Fruit fly (Drosophila melanogaster) whole organism, wandering third instar larva: ENCODE data around the gene CG13392.

Experiments
- Dfd ChIP-seq: fragments of >200 bp; optimal IDR thresholded peaks from 2 replicates; lab custom pipeline; 2017; ENCODE audit warnings: missing biosample characterization, missing genetic modification characterization
- GATAd ChIP-seq: sonication (Bioruptor generic); optimal IDR thresholded peaks from 2 replicates; lab custom pipeline; 2016; ENCODE audit warnings: missing biosample characterization, missing genetic modification characterization
- Hr78 ChIP-seq: fragments of >200 bp; optimal IDR thresholded peaks from 2 replicates; lab custom pipeline; 2017; ENCODE audit warnings: missing biosample characterization, missing genetic modification characterization
- Myc ChIP-seq: fragments of >200 bp; optimal IDR thresholded peaks from 2 replicates; lab custom pipeline; 2017
- N ChIP-seq: fragments of >200 bp; optimal IDR thresholded peaks from 2 replicates; lab custom pipeline; 2018; ENCODE audit warnings: missing biosample characterization, missing external identifiers, missing genetic modification characterization
- OdsH ChIP-seq: fragments of 200-800 bp; sonication (Bioruptor generic); optimal IDR thresholded peaks from 2 replicates; lab custom pipeline; 2016; ENCODE audit warnings: missing biosample characterization, mild to moderate bottlenecking, missing genetic modification characterization
- ey ChIP-seq: fragments of 200-800 bp; sonication (Bioruptor generic); optimal IDR thresholded peaks from 2 replicates; lab custom pipeline; 2016; ENCODE audit warnings: missing biosample characterization, missing genetic modification characterization
- fru ChIP-seq: fragments of 200-800 bp; sonication (Bioruptor generic); optimal IDR thresholded peaks from 3 replicates; lab custom pipeline; 2016; ENCODE audit warnings: missing biosample characterization, mild to moderate bottlenecking, missing genetic modification characterization
- h ChIP-seq: fragments of 200-800 bp; sonication (Bioruptor generic); optimal IDR thresholded peaks from 3 replicates; lab custom pipeline; 2016; ENCODE audit warnings: missing biosample characterization, mild to moderate bottlenecking, missing genetic modification characterization
- psq ChIP-seq: fragments of 200-800 bp; sonication (Bioruptor generic); optimal IDR thresholded peaks from 3 replicates; lab custom pipeline; 2017; ENCODE audit warnings: missing biosample characterization, mild to moderate bottlenecking, missing genetic modification characterization, moderate library complexity
- usp ChIP-seq: fragments of >200 bp; optimal IDR thresholded peaks from 2 replicates; lab custom pipeline; 2017; ENCODE audit warnings: missing biosample characterization, missing genetic modification characterization

DNA sequence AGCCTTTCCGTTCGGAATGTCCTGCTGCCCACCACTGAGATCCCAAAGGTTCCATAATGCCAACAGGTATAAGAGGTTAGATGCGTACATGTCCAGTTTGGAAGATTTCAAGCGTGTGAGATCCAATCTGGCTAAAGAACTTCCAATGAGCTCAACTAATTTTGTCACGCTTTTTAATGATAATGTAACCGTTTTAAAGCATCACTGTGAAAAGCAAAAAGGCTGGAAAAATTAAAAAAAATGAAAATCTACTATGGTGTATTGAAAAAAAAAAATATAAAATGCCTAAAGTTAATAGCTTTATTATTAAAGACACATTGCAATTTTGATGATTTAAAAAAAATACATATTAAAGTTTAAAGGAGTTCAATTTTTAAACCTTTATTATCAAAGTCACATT, 10.5 kb upstream of the CG13392 start, which contains the start of gene Acp29AB:
- TF ChIP-seq fru (no peak), psq (GFP tag; lab: Kevin White, UChicago) (no peak), OdsH (no peak), Hr78 (GFP tag; lab: Kevin White, UChicago) (no peak), usp (GFP tag; lab: Kevin White, UChicago) (no peak), Myc (lab: Kevin White, UChicago) (no peak), GATAd (no peak), ey (GFP tag; lab: Kevin White, UChicago) (no peak), N (GFP tag; lab: Kevin White, UChicago) (no peak), Dfd (GFP tag; lab: Kevin White, UChicago) (no peak), h (GFP tag; lab: Kevin White, UChicago) (no peak)
